Worm (Caenorhabditis elegans): ENCODE data around the gene pas-1.

The pas-1 gene

ce11 chrV:14438099-14438739 is 15.8 kb upstream of the pas-1 start:
- TF ChIP-seq unc-62 (GFP tag; optimal IDR thresholded peaks at IDR 0.05), result no peak

ce11 chrV:14437355-14437754 is 14.9 kb upstream of the pas-1 start:
- no peak for TF ChIP-seq unc-62 (GFP tag; optimal IDR thresholded peaks at IDR 0.05)

- no peak for TF ChIP-seq unc-62 (GFP tag; optimal IDR thresholded peaks at IDR 0.05)
Measured at ce11 chrV:14436195-14436594, 13.8 kb upstream of the pas-1 start.

- no peak for TF ChIP-seq unc-62 (GFP tag; optimal IDR thresholded peaks at IDR 0.05)
Measured at ce11 chrV:14433584-14433983, 11.2 kb upstream of the pas-1 start.

- TF ChIP-seq unc-62 (GFP tag; optimal IDR thresholded peaks at IDR 0.05), result no peak
Measured at ce11 chrV:14432259-14432658, 9.8 kb upstream of the pas-1 start, which contains the start of gene egl-1. egl-1 (minus strand) TSS chrV:14432359.

- TF ChIP-seq unc-62 (GFP tag; optimal IDR thresholded peaks at IDR 0.05), result no peak
Measured at ce11 chrV:14428865-14429264, 6.4 kb upstream of the pas-1 start, which contains the start of gene F23B12.1. F23B12.1 (plus strand) TSS chrV:14429165.

- TF ChIP-seq unc-62 (GFP tag; optimal IDR thresholded peaks at IDR 0.05), result no peak
Measured at ce11 chrV:14427069-14427825, 4.8 kb upstream of the pas-1 start.

- no peak for TF ChIP-seq unc-62 (GFP tag; optimal IDR thresholded peaks at IDR 0.05)
Measured at ce11 chrV:14426013-14426412, 3.6 kb upstream of the pas-1 start.

- no peak for TF ChIP-seq unc-62 (GFP tag; optimal IDR thresholded peaks at IDR 0.05)
Measured at ce11 chrV:14424958-14425492, 2.6 kb upstream of the pas-1 start, which contains the start of gene rrsr-1. rrsr-1 (minus strand) TSS chrV:14425008.

- TF ChIP-seq unc-62 (GFP tag; optimal IDR thresholded peaks at IDR 0.05), result no peak
Measured at ce11 chrV:14423268-14423667, 850 bp upstream of the pas-1 start, which contains the start of gene rpoa-12. rpoa-12 (minus strand) TSS chrV:14423304.

- TF ChIP-seq unc-62 (GFP tag; optimal IDR thresholded peaks at IDR 0.05), result no peak
Measured at ce11 chrV:14421325-14421724, 1.1 kb downstream of the pas-1 start, which contains the start of gene dhs-22. dhs-22 (minus strand) TSS chrV:14421440.

ce11 chrV:14419855-14420254 is 2.6 kb downstream of the pas-1 start:
- TF ChIP-seq unc-62 (GFP tag; optimal IDR thresholded peaks at IDR 0.05), result no peak

- TF ChIP-seq unc-62 (GFP tag; optimal IDR thresholded peaks at IDR 0.05), result no peak
Measured at ce11 chrV:14417735-14418134, 4.7 kb downstream of the pas-1 start, which contains the start of the genes nxf-2 and set-31. nxf-2 (minus strand) TSS chrV:14417835. set-31 (plus strand) TSS chrV:14417903.

ce11 chrV:14414964-14415564 is 7.4 kb downstream of the pas-1 start, which contains the start of the genes nxf-1 and C15H11.11:
nxf-1 (minus strand) TSS chrV:14415014.
C15H11.11 (plus strand) TSS chrV:14415499.
- TF ChIP-seq unc-62 (GFP tag; optimal IDR thresholded peaks at IDR 0.05), result no peak

ce11 chrV:14414032-14414431 is 8.4 kb downstream of the pas-1 start:
- TF ChIP-seq unc-62 (GFP tag; optimal IDR thresholded peaks at IDR 0.05), result no peak

- no peak for TF ChIP-seq unc-62 (GFP tag; optimal IDR thresholded peaks at IDR 0.05)
Measured at ce11 chrV:14411989-14412388, 10.4 kb downstream of the pas-1 start.
